Fruit fly (Drosophila melanogaster) whole organism, embryonic: Measurements from ENCODE around the gene RPA3.
A peak's percentile ranks its signal among the peaks of the same experiment; 100 is the strongest.

Experiments
- Atf-2 ChIP-seq: fragments of 200-800 bp; sonication (Bioruptor generic); optimal IDR thresholded peaks from 2 replicates; lab custom pipeline; 2016; ENCODE audit warnings: missing biosample characterization, missing genetic modification characterization
- Atf6 ChIP-seq: fragments of 200-800 bp; sonication (Bioruptor generic); IDR thresholded peaks from 2 replicates; pipeline ENCODE4 v1.3.6; 2022; ENCODE audit warnings: missing biosample characterization, missing genetic modification characterization
- BtbVII ChIP-seq: fragments of 200-800 bp; sonication (Bioruptor generic); optimal IDR thresholded peaks from 3 replicates; lab custom pipeline; 2017; ENCODE audit warnings: missing biosample characterization, mild to moderate bottlenecking, missing genetic modification characterization
- CG10147 ChIP-seq: fragments of 200-800 bp; sonication (Bioruptor generic); optimal IDR thresholded peaks from 2 replicates; lab custom pipeline; 2019; ENCODE audit warnings: missing biosample characterization, mild to moderate bottlenecking, missing genetic modification characterization, moderate library complexity
- CG10431 ChIP-seq: fragments of 200-800 bp; sonication (Bioruptor generic); optimal IDR thresholded peaks from 3 replicates; lab custom pipeline; 2018; ENCODE audit warnings: missing biosample characterization, mild to moderate bottlenecking, missing genetic modification characterization
- CG12071 ChIP-seq: fragments of 200-800 bp; sonication (Bioruptor generic); optimal IDR thresholded peaks from 3 replicates; lab custom pipeline; 2018; ENCODE audit warnings: missing biosample characterization, mild to moderate bottlenecking, missing genetic modification characterization
- CG14014 ChIP-seq: fragments of 200-800 bp; sonication (Bioruptor generic); IDR thresholded peaks from 2 replicates; pipeline ENCODE4 v1.3.6; 2022; ENCODE audit warnings: missing biosample characterization, missing genetic modification characterization
- CG15479 ChIP-seq: fragments of 200-800 bp; sonication (Bioruptor generic); optimal IDR thresholded peaks from 3 replicates; lab custom pipeline; 2019; ENCODE audit warnings: missing biosample characterization, mild to moderate bottlenecking, missing genetic modification characterization, moderate library complexity
- CG1603 ChIP-seq: fragments of 200-800 bp; sonication (Bioruptor generic); optimal IDR thresholded peaks from 2 replicates; lab custom pipeline; 2019; ENCODE audit warnings: missing biosample characterization, mild to moderate bottlenecking, missing genetic modification characterization, moderate library complexity
- CG17568 ChIP-seq: fragments of 200-800 bp; sonication (Bioruptor generic); optimal IDR thresholded peaks from 2 replicates; lab custom pipeline; 2018; ENCODE audit warnings: missing biosample characterization, mild to moderate bottlenecking, missing genetic modification characterization, moderate library complexity
- CG18262 ChIP-seq: fragments of 200-800 bp; optimal IDR thresholded peaks from 3 replicates; lab custom pipeline; 2019; ENCODE audit warnings: missing biosample characterization, mild to moderate bottlenecking, missing genetic modification characterization, moderate library complexity
- CG2202 ChIP-seq: fragments of 200-800 bp; sonication (Bioruptor generic); optimal IDR thresholded peaks from 2 replicates; lab custom pipeline; 2018; ENCODE audit warnings: missing biosample characterization, mild to moderate bottlenecking, missing genetic modification characterization
- CG32767 ChIP-seq: fragments of 200-800 bp; sonication (Bioruptor generic); IDR thresholded peaks from 2 replicates; pipeline ENCODE4 v1.3.6; 2022; ENCODE audit warnings: missing biosample characterization, missing genetic modification characterization
- CG34422 ChIP-seq: fragments of 200-800 bp; sonication (Bioruptor generic); IDR thresholded peaks from 3 replicates; pipeline ENCODE4 v1.3.6; 2022; ENCODE audit warnings: missing biosample characterization, missing genetic modification characterization
- CG4707 ChIP-seq: fragments of 200-800 bp; sonication (Bioruptor generic); optimal IDR thresholded peaks from 2 replicates; lab custom pipeline; 2018; ENCODE audit warnings: missing biosample characterization, mild to moderate bottlenecking, missing genetic modification characterization, moderate library complexity
- CG4730 ChIP-seq: fragments of 200-800 bp; sonication (Bioruptor generic); IDR thresholded peaks from 2 replicates; pipeline ENCODE4 v1.3.6; 2022; ENCODE audit warnings: missing biosample characterization, missing genetic modification characterization
- CG6689 ChIP-seq: fragments of 200-800 bp; sonication (Bioruptor generic); IDR thresholded peaks from 2 replicates; pipeline ENCODE4 v1.3.6; 2022; ENCODE audit warnings: missing biosample characterization, missing genetic modification characterization
- CG7839 ChIP-seq: fragments of 200-800 bp; sonication (Bioruptor generic); optimal IDR thresholded peaks from 3 replicates; lab custom pipeline; 2018; ENCODE audit warnings: missing biosample characterization, mild to moderate bottlenecking, missing genetic modification characterization, moderate library complexity
- CG8359 ChIP-seq: fragments of 200-800 bp; sonication (Bioruptor generic); optimal IDR thresholded peaks from 2 replicates; lab custom pipeline; 2017; ENCODE audit warnings: missing biosample characterization, mild to moderate bottlenecking, missing genetic modification characterization, borderline replicate concordance
- CG9609 ChIP-seq: fragments of 200-800 bp; sonication (Bioruptor generic); optimal IDR thresholded peaks from 3 replicates; lab custom pipeline; 2016; ENCODE audit warnings: missing biosample characterization, missing genetic modification characterization
- CTCF ChIP-seq: fragments of 200-800 bp; sonication (Bioruptor generic); optimal IDR thresholded peaks from 2 replicates; lab custom pipeline; 2017; ENCODE audit warnings: missing biosample characterization, mild to moderate bottlenecking, missing genetic modification characterization, moderate library complexity
- D19A ChIP-seq: fragments of 200-800 bp; optimal IDR thresholded peaks from 3 replicates; lab custom pipeline; 2019; ENCODE audit warnings: missing biosample characterization, mild to moderate bottlenecking, missing genetic modification characterization, moderate library complexity
- Dbx ChIP-seq: fragments of 200-800 bp; sonication (Bioruptor generic); IDR thresholded peaks from 3 replicates; pipeline ENCODE4 v1.3.6; 2022; ENCODE audit warnings: missing biosample characterization, missing genetic modification characterization
- Dip2 ChIP-seq: fragments of 200-800 bp; sonication (Bioruptor generic); IDR thresholded peaks from 2 replicates; pipeline ENCODE4 v1.3.6; 2022; ENCODE audit warnings: missing biosample characterization, missing genetic modification characterization
- HmgZ ChIP-seq: fragments of 200-800 bp; sonication (Bioruptor generic); optimal IDR thresholded peaks from 2 replicates; lab custom pipeline; 2018; ENCODE audit warnings: missing biosample characterization, mild to moderate bottlenecking, missing genetic modification characterization
- Jarid2 ChIP-seq: fragments of 200-800 bp; sonication (Bioruptor generic); optimal IDR thresholded peaks from 3 replicates; lab custom pipeline; 2017; ENCODE audit warnings: mild to moderate bottlenecking, missing biosample characterization, missing genetic modification reagents, missing genetic modification characterization
- Lhr ChIP-seq: fragments of 200-800 bp; sonication (Bioruptor generic); optimal IDR thresholded peaks from 3 replicates; lab custom pipeline; 2017; ENCODE audit warnings: mild to moderate bottlenecking, missing biosample characterization, missing genetic modification reagents, missing genetic modification characterization
- Lim3 ChIP-seq: fragments of 200-800 bp; sonication (Bioruptor generic); IDR thresholded peaks from 2 replicates; pipeline ENCODE4 v1.3.6; 2022; ENCODE audit warnings: missing biosample characterization, missing genetic modification characterization
- Rfx ChIP-seq: fragments of 200-800 bp; sonication (Bioruptor generic); IDR thresholded peaks from 2 replicates; pipeline ENCODE4 v1.3.6; 2022; ENCODE audit warnings: missing biosample characterization, missing genetic modification characterization
- Sin3A ChIP-seq: fragments of >200 bp; optimal IDR thresholded peaks from 2 replicates; lab custom pipeline; 2018
- Sox102F ChIP-seq: fragments of 200-800 bp; sonication (Bioruptor generic); optimal IDR thresholded peaks from 2 replicates; lab custom pipeline; 2018; ENCODE audit warnings: missing biosample characterization, mild to moderate bottlenecking, missing genetic modification characterization, moderate library complexity
- TFAM ChIP-seq: fragments of 200-800 bp; sonication (Bioruptor generic); optimal IDR thresholded peaks from 2 replicates; lab custom pipeline; 2017; ENCODE audit warnings: missing biosample characterization, missing genetic modification characterization, inconsistent platforms
- Vsx1 ChIP-seq: fragments of 200-800 bp; sonication (Bioruptor generic); optimal IDR thresholded peaks from 2 replicates; lab custom pipeline; 2017; ENCODE audit warnings: missing biosample characterization, mild to moderate bottlenecking, missing genetic modification characterization, missing genetic modification reagents
- ab ChIP-seq: fragments of 200-800 bp; sonication (Bioruptor generic); optimal IDR thresholded peaks from 2 replicates; lab custom pipeline; 2016; ENCODE audit warnings: missing biosample characterization, missing genetic modification characterization
- ara ChIP-seq: fragments of 200-800 bp; sonication (Bioruptor generic); IDR thresholded peaks from 2 replicates; pipeline ENCODE4 v1.3.6; 2022; ENCODE audit warnings: missing biosample characterization, missing genetic modification characterization
- ase ChIP-seq: fragments of 200-800 bp; sonication (Bioruptor generic); IDR thresholded peaks from 3 replicates; pipeline ENCODE4 v1.3.6; 2022; ENCODE audit warnings: missing biosample characterization, missing genetic modification characterization
- btn ChIP-seq: fragments of 200-800 bp; sonication (Bioruptor generic); optimal IDR thresholded peaks from 2 replicates; lab custom pipeline; 2016; ENCODE audit warnings: missing biosample characterization, missing genetic modification characterization
- cad ChIP-seq: fragments of >200 bp; optimal IDR thresholded peaks from 2 replicates; lab custom pipeline; 2017; ENCODE audit warnings: missing biosample characterization, missing genetic modification characterization
- crc ChIP-seq: fragments of 200-800 bp; sonication (Bioruptor generic); optimal IDR thresholded peaks from 2 replicates; lab custom pipeline; 2016; ENCODE audit warnings: missing biosample characterization, missing genetic modification characterization
- dimm ChIP-seq: fragments of 200-800 bp; sonication (Bioruptor generic); IDR thresholded peaks from 2 replicates; pipeline ENCODE4 v1.3.6; 2022; ENCODE audit warnings: missing biosample characterization, missing genetic modification characterization
- gsb ChIP-seq: fragments of 200-800 bp; sonication (Bioruptor generic); IDR thresholded peaks from 2 replicates; pipeline ENCODE4 v1.3.6; 2022; ENCODE audit warnings: missing biosample characterization, missing genetic modification characterization
- hth ChIP-seq: fragments of >200 bp; optimal IDR thresholded peaks from 2 replicates; lab custom pipeline; 2017; ENCODE audit warnings: inconsistent platforms
- inv ChIP-seq: fragments of 200-800 bp; sonication (Bioruptor generic); IDR thresholded peaks from 2 replicates; pipeline ENCODE4 v1.3.6; 2022; ENCODE audit warnings: missing biosample characterization, missing genetic modification characterization; ENCODE audit not compliant: partially characterized antibody
- oc ChIP-seq: fragments of 200-800 bp; sonication (Bioruptor generic); optimal IDR thresholded peaks from 2 replicates; lab custom pipeline; 2018; ENCODE audit warnings: missing biosample characterization, mild to moderate bottlenecking, missing genetic modification characterization, moderate library complexity
- pfk ChIP-seq: fragments of 200-800 bp; sonication (Bioruptor generic); optimal IDR thresholded peaks from 2 replicates; lab custom pipeline; 2018; ENCODE audit warnings: missing biosample characterization, mild to moderate bottlenecking, missing genetic modification characterization, moderate library complexity
- sd ChIP-seq: fragments of 200-800 bp; sonication (Bioruptor generic); optimal IDR thresholded peaks from 3 replicates; lab custom pipeline; 2018; ENCODE audit warnings: missing biosample characterization, mild to moderate bottlenecking, missing genetic modification characterization, moderate library complexity
- slp2 ChIP-seq: fragments of 200-800 bp; sonication (Bioruptor generic); optimal IDR thresholded peaks from 2 replicates; lab custom pipeline; 2016; ENCODE audit warnings: missing biosample characterization, missing genetic modification characterization
- sna ChIP-seq: fragments of 200-800 bp; sonication (Bioruptor generic); IDR thresholded peaks from 2 replicates; pipeline ENCODE4 v1.3.6; 2022; ENCODE audit warnings: missing biosample characterization, missing genetic modification characterization; ENCODE audit not compliant: partially characterized antibody
- tup ChIP-seq: fragments of 200-800 bp; sonication (Bioruptor generic); optimal IDR thresholded peaks from 2 replicates; lab custom pipeline; 2016; ENCODE audit warnings: missing biosample characterization, mild to moderate bottlenecking, missing genetic modification characterization, moderate library complexity
- wek ChIP-seq: fragments of 200-800 bp; sonication (Bioruptor generic); optimal IDR thresholded peaks from 3 replicates; lab custom pipeline; 2018; ENCODE audit warnings: missing biosample characterization, mild to moderate bottlenecking, missing genetic modification characterization, moderate library complexity
- zf30C ChIP-seq: fragments of 200-800 bp; sonication (Bioruptor generic); optimal IDR thresholded peaks from 3 replicates; lab custom pipeline; 2018; ENCODE audit warnings: missing biosample characterization, mild to moderate bottlenecking, missing genetic modification characterization

RPA3 gene

dm6 chrX:11628986-11629571, 13.4 kb upstream of the RPA3 start:
- TF ChIP-seq Atf6 (peak; percentile 36; the same call in 1 of the 2 replicates), hth (lab: Kevin White, UChicago) (no peak), CG6689 (peak; percentile 67), ab (GFP tag; lab: Kevin White, UChicago) (no peak), sna (GFP tag; lab: Robert Waterston, UW) (no peak), Lim3 (no peak), CG32767 (no peak), CG9609 (GFP tag; lab: Kevin White, UChicago) (no peak), Jarid2 (GFP tag; lab: Kevin White, UChicago) (no peak), CG18262 (peak; percentile 64), dimm (GFP tag; lab: Robert Waterston, UW) (no peak), tup (peak; percentile 27), inv (no peak), Vsx1 (GFP tag; lab: Kevin White, UChicago) (no peak), crc (GFP tag; lab: Kevin White, UChicago) (no peak), CG34422 (GFP tag; lab: Robert Waterston, UW) (peak; percentile 37; the same call in 1 of the 3 replicates), CG17568 (no peak), Sox102F (GFP tag; lab: Kevin White, UChicago) (peak; percentile 63), gsb (GFP tag; lab: Robert Waterston, UW) (no peak), CG8359 (GFP tag; lab: Kevin White, UChicago) (peak; percentile 23), HmgZ (tag; lab: Kevin White, UChicago) (no peak), CG10431 (peak; percentile 1), CG4707 (GFP tag; lab: Kevin White, UChicago) (peak; percentile 4), CG10147 (GFP tag; lab: Kevin White, UChicago) (no peak), TFAM (no peak), Rfx (GFP tag; lab: Robert Waterston, UW) (peak; percentile 34; the same call in 1 of the 2 replicates), Sin3A (no peak), ara (GFP tag; lab: Robert Waterston, UW) (peak; percentile 45), CG2202 (peak; percentile 47), btn (GFP tag; lab: Kevin White, UChicago) (peak; percentile 7), pfk (GFP tag; lab: Kevin White, UChicago) (no peak), CG4730 (GFP tag; lab: Robert Waterston, UW) (0 out of 2 replicates have a peak, but pooled peaks have one; percentile 45), sd (tag; lab: Kevin White, UChicago) (no peak), Lhr (GFP tag; lab: Kevin White, UChicago) (peak; percentile 14), D19A (peak; percentile 34), CG1603 (tag; lab: Kevin White, UChicago) (peak; percentile 75), Dip2 (no peak), slp2 (GFP tag; lab: Kevin White, UChicago) (peak; percentile 59), CTCF (GFP tag; lab: Kevin White, UChicago) (no peak), Dbx (GFP tag; lab: Robert Waterston, UW) (no peak), Atf-2 (GFP tag; lab: Kevin White, UChicago) (no peak), wek (GFP tag; lab: Kevin White, UChicago) (no peak), zf30C (peak; percentile 70), oc (tag; lab: Kevin White, UChicago) (peak; percentile 57), CG12071 (GFP tag; lab: Kevin White, UChicago) (no peak), CG7839 (peak; percentile 62), CG15479 (GFP tag; lab: Kevin White, UChicago) (no peak), ase (GFP tag; lab: Robert Waterston, UW) (0 out of 3 replicates have a peak, but pooled peaks have one; percentile 37), cad (GFP tag; lab: Kevin White, UChicago) (no peak), BtbVII (GFP tag; lab: Kevin White, UChicago) (no peak), CG14014 (no peak)
